Fruit fly (Drosophila melanogaster) whole organism, embryonic: ENCODE data around the gene Cdk1.

ENCODE experiments used
- Bgb ChIP-seq: fragments of 200-800 bp; sonication (Bioruptor generic); IDR thresholded peaks from 2 replicates; pipeline ENCODE4 v1.3.6; 2022; ENCODE audit warnings: missing biosample characterization, missing genetic modification characterization; ENCODE audit not compliant: partially characterized antibody
- CG11093 ChIP-seq: fragments of 200-800 bp; sonication (Bioruptor generic); IDR thresholded peaks from 3 replicates; pipeline ENCODE4 v1.3.6; 2022; ENCODE audit warnings: missing biosample characterization, missing genetic modification characterization
- CG11696 ChIP-seq: fragments of 200-800 bp; sonication (Bioruptor generic); IDR thresholded peaks from 2 replicates; pipeline ENCODE4 v1.3.6; 2022; ENCODE audit warnings: missing biosample characterization, missing genetic modification characterization
- CG13287 ChIP-seq: fragments of 200-800 bp; sonication (Bioruptor generic); IDR thresholded peaks from 2 replicates; pipeline ENCODE4 v1.3.6; 2022; ENCODE audit warnings: missing biosample characterization, missing genetic modification characterization; ENCODE audit not compliant: partially characterized antibody
- CG14050 ChIP-seq: fragments of 200-800 bp; sonication (Bioruptor generic); IDR thresholded peaks from 3 replicates; pipeline ENCODE4 v1.3.6; 2022; ENCODE audit warnings: missing biosample characterization, missing genetic modification characterization
- CG17186 ChIP-seq: fragments of 200-800 bp; sonication (Bioruptor generic); optimal IDR thresholded peaks from 3 replicates; lab custom pipeline; 2017; ENCODE audit warnings: missing biosample characterization, missing genetic modification reagents, missing genetic modification characterization
- CG17385 ChIP-seq: fragments of 200-800 bp; sonication (Bioruptor generic); optimal IDR thresholded peaks from 3 replicates; lab custom pipeline; 2018; ENCODE audit warnings: missing biosample characterization, mild to moderate bottlenecking, missing genetic modification characterization
- CG17568 ChIP-seq: fragments of 200-800 bp; sonication (Bioruptor generic); optimal IDR thresholded peaks from 2 replicates; lab custom pipeline; 2018; ENCODE audit warnings: missing biosample characterization, mild to moderate bottlenecking, missing genetic modification characterization, moderate library complexity
- CG30431 ChIP-seq: fragments of 200-800 bp; sonication (Bioruptor generic); optimal IDR thresholded peaks from 2 replicates; lab custom pipeline; 2017; ENCODE audit warnings: missing biosample characterization, missing genetic modification characterization
- CG3407 ChIP-seq: fragments of 200-800 bp; sonication (Bioruptor generic); optimal IDR thresholded peaks from 2 replicates; lab custom pipeline; 2018; ENCODE audit warnings: missing biosample characterization, mild to moderate bottlenecking, missing genetic modification characterization
- CG34224 ChIP-seq: fragments of 200-800 bp; sonication (Bioruptor generic); IDR thresholded peaks from 3 replicates; pipeline ENCODE4 v1.3.6; 2022; ENCODE audit warnings: missing biosample characterization, missing genetic modification characterization; ENCODE audit not compliant: partially characterized antibody
- CG4282 ChIP-seq: fragments of 200-800 bp; sonication (Bioruptor generic); optimal IDR thresholded peaks from 2 replicates; lab custom pipeline; 2016; ENCODE audit warnings: missing biosample characterization, missing genetic modification characterization
- CG5953 ChIP-seq: fragments of 200-800 bp; sonication (Bioruptor generic); IDR thresholded peaks from 2 replicates; pipeline ENCODE4 v1.3.6; 2022; ENCODE audit warnings: missing biosample characterization, missing genetic modification characterization
- CG6765 ChIP-seq: fragments of 200-800 bp; sonication (Bioruptor generic); optimal IDR thresholded peaks from 3 replicates; lab custom pipeline; 2017; ENCODE audit warnings: missing biosample characterization, mild to moderate bottlenecking, missing genetic modification characterization
- CG7963 ChIP-seq: fragments of 200-800 bp; sonication (Bioruptor generic); IDR thresholded peaks from 3 replicates; pipeline ENCODE4 v1.3.6; 2022; ENCODE audit warnings: missing biosample characterization, missing genetic modification characterization; ENCODE audit not compliant: partially characterized antibody
- CG8290 ChIP-seq, 3 experiments: fragments of 200-800 bp; sonication (Bioruptor generic); optimal IDR thresholded peaks; 2 replicates each; lab custom pipeline; 2016 to 2019; ENCODE audit warnings: missing biosample characterization in 3 of 3, missing genetic modification characterization in 3 of 3, mild to moderate bottlenecking in 2 of 3, moderate library complexity in 1 of 3
- CG8924 ChIP-seq: fragments of 200-800 bp; optimal IDR thresholded peaks from 3 replicates; lab custom pipeline; 2019; ENCODE audit warnings: missing biosample characterization, mild to moderate bottlenecking, missing genetic modification characterization, moderate library complexity
- CG9797 ChIP-seq: fragments of 200-800 bp; sonication (Bioruptor generic); optimal IDR thresholded peaks from 3 replicates; lab custom pipeline; 2018; ENCODE audit warnings: missing biosample characterization, mild to moderate bottlenecking, missing genetic modification characterization
- CG9932 ChIP-seq: fragments of 200-800 bp; sonication (Bioruptor generic); IDR thresholded peaks from 2 replicates; pipeline ENCODE4 v1.3.6; 2022; ENCODE audit warnings: missing biosample characterization, missing genetic modification characterization
- Camta ChIP-seq: fragments of 200-800 bp; sonication (Bioruptor generic); optimal IDR thresholded peaks from 2 replicates; lab custom pipeline; 2016; ENCODE audit warnings: missing biosample characterization, missing genetic modification characterization
- Dbx ChIP-seq: fragments of 200-800 bp; sonication (Bioruptor generic); IDR thresholded peaks from 3 replicates; pipeline ENCODE4 v1.3.6; 2022; ENCODE audit warnings: missing biosample characterization, missing genetic modification characterization
- Dll ChIP-seq: fragments of 200-800 bp; sonication (Bioruptor generic); IDR thresholded peaks from 4 replicates; pipeline ENCODE4 v1.3.6; 2022; ENCODE audit warnings: missing biosample characterization, missing genetic modification characterization; ENCODE audit not compliant: partially characterized antibody
- Doc3 ChIP-seq: fragments of 200-800 bp; sonication (Bioruptor generic); IDR thresholded peaks from 3 replicates; pipeline ENCODE4 v1.3.6; 2022; ENCODE audit warnings: missing biosample characterization, missing genetic modification characterization; ENCODE audit not compliant: partially characterized antibody
- Elba2 ChIP-seq: fragments of 200-800 bp; sonication (Bioruptor generic); optimal IDR thresholded peaks from 3 replicates; lab custom pipeline; 2016; ENCODE audit warnings: missing biosample characterization, missing genetic modification characterization
- HLH3B ChIP-seq: fragments of 200-800 bp; sonication (Bioruptor generic); IDR thresholded peaks from 2 replicates; pipeline ENCODE4 v1.3.6; 2022; ENCODE audit warnings: missing biosample characterization, missing genetic modification characterization
- HLHmδ ChIP-seq: fragments of 200-800 bp; sonication (Bioruptor generic); optimal IDR thresholded peaks from 2 replicates; lab custom pipeline; 2018; ENCODE audit warnings: missing biosample characterization, mild to moderate bottlenecking, missing genetic modification characterization, moderate library complexity
- Hr78 ChIP-seq, 2 experiments: fragments of 200-800 bp in 1 of 2; fragments of >200 bp in 1 of 2; sonication (Bioruptor generic) in 1 of 2; optimal IDR thresholded peaks; 2 replicates each; lab custom pipeline; 2017 to 2019; ENCODE audit warnings: missing biosample characterization in 2 of 2, missing genetic modification characterization in 2 of 2, mild to moderate bottlenecking in 1 of 2, moderate library complexity in 1 of 2
- Scr ChIP-seq: fragments of 200-800 bp; sonication (Bioruptor generic); IDR thresholded peaks from 2 replicates; pipeline ENCODE4 v1.3.6; 2022; ENCODE audit warnings: missing biosample characterization, missing genetic modification characterization; ENCODE audit not compliant: partially characterized antibody
- Sry-β ChIP-seq: fragments of 200-800 bp; sonication (Bioruptor generic); optimal IDR thresholded peaks from 2 replicates; lab custom pipeline; 2018; ENCODE audit warnings: missing biosample characterization, mild to moderate bottlenecking, missing genetic modification characterization, moderate library complexity
- Sry-δ ChIP-seq: fragments of 200-800 bp; sonication (Bioruptor generic); optimal IDR thresholded peaks from 2 replicates; lab custom pipeline; 2016; ENCODE audit warnings: missing biosample characterization, missing genetic modification characterization
- Xbp1 ChIP-seq: fragments of 200-800 bp; sonication (Bioruptor generic); optimal IDR thresholded peaks from 3 replicates; lab custom pipeline; 2016; ENCODE audit warnings: missing biosample characterization, mild to moderate bottlenecking, missing genetic modification characterization
- amos ChIP-seq: fragments of 200-800 bp; sonication (Bioruptor generic); IDR thresholded peaks from 2 replicates; pipeline ENCODE4 v1.3.6; 2022; ENCODE audit warnings: missing biosample characterization, missing genetic modification characterization; ENCODE audit not compliant: partially characterized antibody
- ara ChIP-seq: fragments of 200-800 bp; sonication (Bioruptor generic); IDR thresholded peaks from 2 replicates; pipeline ENCODE4 v1.3.6; 2022; ENCODE audit warnings: missing biosample characterization, missing genetic modification characterization
- ci ChIP-seq: fragments of 200-800 bp; sonication (Bioruptor generic); IDR thresholded peaks from 3 replicates; pipeline ENCODE4 v1.3.6; 2022; ENCODE audit warnings: missing biosample characterization, missing genetic modification characterization
- dysf ChIP-seq: fragments of 200-800 bp; sonication (Bioruptor generic); IDR thresholded peaks from 3 replicates; pipeline ENCODE4 v1.3.6; 2022; ENCODE audit warnings: missing biosample characterization, missing genetic modification characterization
- gem ChIP-seq: fragments of 200-800 bp; sonication (Bioruptor generic); optimal IDR thresholded peaks from 2 replicates; lab custom pipeline; 2019; ENCODE audit warnings: missing biosample characterization, mild to moderate bottlenecking, missing genetic modification characterization, moderate library complexity
- inv ChIP-seq: fragments of 200-800 bp; sonication (Bioruptor generic); IDR thresholded peaks from 2 replicates; pipeline ENCODE4 v1.3.6; 2022; ENCODE audit warnings: missing biosample characterization, missing genetic modification characterization; ENCODE audit not compliant: partially characterized antibody
- kni ChIP-seq: fragments of 200-800 bp; sonication (Bioruptor generic); optimal IDR thresholded peaks from 3 replicates; lab custom pipeline; 2017; ENCODE audit warnings: mild to moderate bottlenecking, missing biosample characterization, missing genetic modification reagents, missing genetic modification characterization
- mld ChIP-seq: fragments of 200-800 bp; sonication (Bioruptor generic); IDR thresholded peaks from 3 replicates; pipeline ENCODE4 v1.3.6; 2022; ENCODE audit warnings: missing biosample characterization, missing genetic modification characterization; ENCODE audit not compliant: partially characterized antibody
- nerfin-2 ChIP-seq: fragments of 200-800 bp; sonication (Bioruptor generic); IDR thresholded peaks from 2 replicates; pipeline ENCODE4 v1.3.6; 2022; ENCODE audit warnings: missing biosample characterization, missing genetic modification characterization; ENCODE audit not compliant: partially characterized antibody
- psq ChIP-seq: fragments of 200-800 bp; sonication (Bioruptor generic); optimal IDR thresholded peaks from 2 replicates; lab custom pipeline; 2017; ENCODE audit warnings: missing biosample characterization, missing genetic modification characterization
- sd ChIP-seq: fragments of 200-800 bp; sonication (Bioruptor generic); optimal IDR thresholded peaks from 3 replicates; lab custom pipeline; 2018; ENCODE audit warnings: missing biosample characterization, mild to moderate bottlenecking, missing genetic modification characterization, moderate library complexity
- slbo ChIP-seq: fragments of 200-800 bp; sonication (Bioruptor generic); IDR thresholded peaks from 2 replicates; pipeline ENCODE4 v1.3.6; 2022; ENCODE audit warnings: missing biosample characterization, missing genetic modification characterization
- slp2 ChIP-seq: fragments of 200-800 bp; sonication (Bioruptor generic); optimal IDR thresholded peaks from 2 replicates; lab custom pipeline; 2016; ENCODE audit warnings: missing biosample characterization, missing genetic modification characterization
- tio ChIP-seq: fragments of 200-800 bp; sonication (Bioruptor generic); optimal IDR thresholded peaks from 2 replicates; lab custom pipeline; 2017; ENCODE audit warnings: missing biosample characterization, missing genetic modification characterization, inconsistent platforms
- toy ChIP-seq: fragments of 200-800 bp; sonication (Bioruptor generic); IDR thresholded peaks from 2 replicates; pipeline ENCODE4 v1.3.6; 2022; ENCODE audit warnings: missing biosample characterization, missing genetic modification characterization
- vnd ChIP-seq: fragments of 200-800 bp; sonication (Bioruptor generic); IDR thresholded peaks from 3 replicates; pipeline ENCODE4 v1.3.6; 2022; ENCODE audit warnings: missing biosample characterization, missing genetic modification characterization; ENCODE audit not compliant: partially characterized antibody

The Cdk1 gene

dm6 chr2L:10408122-10408576 lies 22.1 kb upstream of the Cdk1 start, which contains the start of the genes Ip259 and RpS27A (continued):
- TF ChIP-seq CG17186 (peak; percentile 41), Hr78 (GFP tag; optimal IDR thresholded peaks at IDR 0.05; lab: Kevin White, UChicago) (no peak), Dbx (GFP tag; lab: Robert Waterston, UW) (peak; percentile 88), ara (GFP tag; lab: Robert Waterston, UW) (no peak), CG6765 (peak; percentile 86), ci (peak; percentile 92), CG4282 (no peak), slbo (GFP tag; lab: Robert Waterston, UW) (peak; percentile 72), slp2 (GFP tag; lab: Kevin White, UChicago) (peak; percentile 83), CG11093 (GFP tag; lab: Robert Waterston, UW) (no peak), CG5953 (GFP tag; lab: Robert Waterston, UW) (peak; percentile 65; the same call in 1 of the 2 replicates), sd (no peak), CG9932 (no peak), CG7963 (GFP tag; lab: Robert Waterston, UW) (no peak), CG9797 (GFP tag; lab: Kevin White, UChicago) (peak; percentile 29), CG17385 (GFP tag; lab: Kevin White, UChicago) (peak; percentile 81), toy (GFP tag; lab: Robert Waterston, UW) (no peak)

dm6 chr2L:10405008-10405654 lies 19.1 kb upstream of the Cdk1 start, which contains the start of the genes CG17768, LSm-4 and Ir31a:
TSS of gene CG17768 (minus strand) at chr2L:10405203.
TSS of gene LSm-4 (minus strand) at chr2L:10405203.
TSS of gene Ir31a (plus strand) at chr2L:10405565.
- peak; percentile 27 for TF ChIP-seq CG8290 (GFP tag; optimal IDR thresholded peaks at IDR 0.05; lab: Kevin White, UChicago)
- no peak for TF ChIP-seq CG8290 (tag; optimal IDR thresholded peaks at IDR 0.05; lab: Kevin White, UChicago)
- TF ChIP-seq mld (GFP tag; lab: Robert Waterston, UW): 0 out of 3 replicates have a peak, but pooled peaks have one; percentile 59
- TF ChIP-seq Camta (GFP tag; lab: Kevin White, UChicago): no peak
- TF ChIP-seq dysf (GFP tag; lab: Robert Waterston, UW): no peak
- no peak for TF ChIP-seq Xbp1
- TF ChIP-seq amos (GFP tag; lab: Robert Waterston, UW): peak; percentile 83; the same call in 1 of the 2 replicates
- TF ChIP-seq HLHmδ (GFP tag; lab: Kevin White, UChicago): no peak
- TF ChIP-seq HLH3B (GFP tag; lab: Robert Waterston, UW): no peak
- no peak for TF ChIP-seq Sry-β (GFP tag; lab: Kevin White, UChicago)
- TF ChIP-seq vnd (GFP tag; lab: Robert Waterston, UW): peak; percentile 59; the same call in 2 of the 3 replicates
- TF ChIP-seq inv (GFP tag; lab: Robert Waterston, UW): peak; percentile 60
- TF ChIP-seq CG3407 (GFP tag; lab: Kevin White, UChicago): no peak
- peak; percentile 85 for TF ChIP-seq CG34224 (GFP tag; lab: Robert Waterston, UW)
- no peak for TF ChIP-seq kni (GFP tag; lab: Kevin White, UChicago)
- TF ChIP-seq CG8924 (tag; lab: Kevin White, UChicago): peak; percentile 25
- TF ChIP-seq CG13287 (GFP tag; lab: Robert Waterston, UW): peak; percentile 87
- TF ChIP-seq gem (tag; lab: Kevin White, UChicago): no peak
- peak; percentile 85 for TF ChIP-seq Dll (GFP tag; lab: Robert Waterston, UW)
- TF ChIP-seq CG30431: no peak
- TF ChIP-seq CG17186: no peak
- TF ChIP-seq CG14050 (GFP tag; lab: Robert Waterston, UW): no peak
- TF ChIP-seq Doc3 (GFP tag; lab: Robert Waterston, UW): peak; percentile 88
- no peak for TF ChIP-seq Elba2 (GFP tag; lab: Kevin White, UChicago)
- no peak for TF ChIP-seq psq (GFP tag; lab: Kevin White, UChicago)
- TF ChIP-seq Sry-δ: peak; percentile 72
- TF ChIP-seq CG11696: no peak
- TF ChIP-seq CG17568: no peak
- peak; percentile 87 for TF ChIP-seq Scr (GFP tag; lab: Robert Waterston, UW)
- TF ChIP-seq nerfin-2 (GFP tag; lab: Robert Waterston, UW): peak; percentile 49; the same call in 1 of the 2 replicates
- TF ChIP-seq Bgb: peak; percentile 80
- no peak for TF ChIP-seq tio (GFP tag; lab: Kevin White, UChicago)
